Worm (Caenorhabditis elegans): ENCODE data around the gene nas-9.

DNA sequence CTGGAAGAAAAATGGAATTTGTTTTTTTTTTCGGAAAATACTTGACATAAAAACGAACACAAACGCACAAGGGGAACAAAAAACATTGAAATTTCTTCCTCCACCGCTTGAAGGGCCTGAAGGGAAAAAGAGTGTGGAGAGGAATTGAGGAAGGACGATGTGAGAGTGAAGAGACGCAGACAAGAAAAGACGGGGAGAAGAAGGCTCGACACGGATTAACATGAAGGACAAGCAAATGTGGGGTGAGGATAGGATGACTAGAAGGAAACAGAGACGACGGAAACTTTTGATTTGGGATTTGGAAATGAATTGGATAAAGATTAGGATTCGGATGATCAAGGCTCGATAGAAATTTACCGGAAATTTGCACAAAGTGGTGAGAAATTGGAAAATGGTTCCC is 20.7 kb upstream of the nas-9 start:
- TF ChIP-seq unc-55 (GFP tag; optimal IDR thresholded peaks at IDR 0.05) (peak; percentile 39), lim-6 (tag; optimal IDR thresholded peaks at IDR 0.05) (no peak), ama-1 (optimal IDR thresholded peaks at IDR 0.05) (no peak), pha-4 (tag; optimal IDR thresholded peaks at IDR 0.05) (no peak), ceh-24 (tag; optimal IDR thresholded peaks at IDR 0.05) (no peak), T23F11.4 (GFP tag; optimal IDR thresholded peaks at IDR 0.05) (no peak), ceh-6 (GFP tag; optimal IDR thresholded peaks at IDR 0.05) (no peak), ceh-2 (tag; optimal IDR thresholded peaks at IDR 0.05) (no peak)

Measured in whole organism, late embryonic.